Worm (Caenorhabditis elegans): ENCODE measurements around the gene ZK418.7.
A peak's percentile ranks its signal among the peaks of the same experiment; 100 is the strongest.

Gene ZK418.7

ce11 chrIII:7078737-7079136 lies 1.9 kb downstream of the ZK418.7 start, which contains the start of gene ZK418.6:
TSS of gene ZK418.6 (minus strand) at chrIII:7078837.
- TF ChIP-seq zip-8 (tag; optimal IDR thresholded peaks at IDR 0.05) (no peak), tbx-8 (GFP tag; optimal IDR thresholded peaks at IDR 0.05) (no peak), nhr-12 (tag; optimal IDR thresholded peaks at IDR 0.05) (no peak), nhr-76 (tag; optimal IDR thresholded peaks at IDR 0.05) (no peak), snpc-4 (tag; optimal IDR thresholded peaks at IDR 0.05) (no peak), nhr-237 (tag; optimal IDR thresholded peaks at IDR 0.05) (no peak), nhr-2 (tag; optimal IDR thresholded peaks at IDR 0.05) (no peak), bed-3 (GFP tag; optimal IDR thresholded peaks at IDR 0.05) (no peak), mls-2 (tag; optimal IDR thresholded peaks at IDR 0.05) (no peak)

- TF ChIP-seq mab-5 (tag; optimal IDR thresholded peaks at IDR 0.05) (no peak), ceh-83 (GFP tag; optimal IDR thresholded peaks at IDR 0.05) (no peak), ceh-39 (tag; optimal IDR thresholded peaks at IDR 0.05) (no peak), nhr-28 (tag; optimal IDR thresholded peaks at IDR 0.05) (no peak), sptf-1 (tag; optimal IDR thresholded peaks at IDR 0.05) (no peak), sem-2 (GFP tag; optimal IDR thresholded peaks at IDR 0.05) (no peak), elt-3 (tag; optimal IDR thresholded peaks at IDR 0.05) (no peak), lin-13 (tag; optimal IDR thresholded peaks at IDR 0.05) (no peak), ztf-11 (tag; optimal IDR thresholded peaks at IDR 0.05) (no peak), snpc-4 (tag; optimal IDR thresholded peaks at IDR 0.05) (no peak), elt-1 (tag; optimal IDR thresholded peaks at IDR 0.05; ENCODE audit: borderline replicate concordance, insufficient read depth) (no peak), nhr-2 (tag; optimal IDR thresholded peaks at IDR 0.05) (no peak), ceh-43 (GFP tag; optimal IDR thresholded peaks at IDR 0.05) (no peak), drap-1 (GFP tag; optimal IDR thresholded peaks at IDR 0.05) (no peak)
These were observed 4.2 kb downstream of the ZK418.7 start, which contains the start of gene ZK418.13 for ce11 chrIII:7076386-7076785. TSS of gene ZK418.13 (minus strand) at chrIII:7076486.

ce11 chrIII:7073801-7074386 lies 6.7 kb downstream of the ZK418.7 start, which contains the start of gene ZK418.5:
TSS of gene ZK418.5 (minus strand) at chrIII:7073851.
- TF ChIP-seq nhr-237 (tag; optimal IDR thresholded peaks at IDR 0.05) (no peak), sptf-1 (tag; optimal IDR thresholded peaks at IDR 0.05) (no peak), snpc-4 (tag; optimal IDR thresholded peaks at IDR 0.05) (no peak), ceh-39 (tag; optimal IDR thresholded peaks at IDR 0.05) (peak; percentile 22), ceh-43 (GFP tag; optimal IDR thresholded peaks at IDR 0.05) (no peak), M03D4.4 (tag; optimal IDR thresholded peaks at IDR 0.05) (no peak), flh-1 (GFP tag; optimal IDR thresholded peaks at IDR 0.05) (no peak), mls-2 (tag; optimal IDR thresholded peaks at IDR 0.05) (no peak), ham-2 (GFP tag; optimal IDR thresholded peaks at IDR 0.05) (no peak), zip-8 (tag; optimal IDR thresholded peaks at IDR 0.05) (no peak), lin-13 (tag; optimal IDR thresholded peaks at IDR 0.05) (no peak), nhr-12 (tag; optimal IDR thresholded peaks at IDR 0.05) (no peak), tbx-8 (GFP tag; optimal IDR thresholded peaks at IDR 0.05) (no peak), unc-62 (GFP tag; optimal IDR thresholded peaks at IDR 0.05) (no peak), pha-4 (tag; optimal IDR thresholded peaks at IDR 0.05) (no peak), nhr-2 (tag; optimal IDR thresholded peaks at IDR 0.05) (no peak), ztf-11 (tag; optimal IDR thresholded peaks at IDR 0.05) (no peak), elt-3 (tag; optimal IDR thresholded peaks at IDR 0.05) (no peak), hlh-1 (tag; optimal IDR thresholded peaks at IDR 0.05) (no peak), cnd-1 (tag; optimal IDR thresholded peaks at IDR 0.05) (no peak), mep-1 (tag; optimal IDR thresholded peaks at IDR 0.05) (peak; percentile 32), lsy-2 (tag; optimal IDR thresholded peaks at IDR 0.05) (peak; percentile 48), bed-3 (GFP tag; optimal IDR thresholded peaks at IDR 0.05) (no peak), unc-39 (tag; optimal IDR thresholded peaks at IDR 0.05) (no peak), ceh-83 (GFP tag; optimal IDR thresholded peaks at IDR 0.05) (no peak), mab-5 (tag; optimal IDR thresholded peaks at IDR 0.05) (no peak)

- TF ChIP-seq sem-2 (GFP tag; optimal IDR thresholded peaks at IDR 0.05) (no peak), zip-8 (tag; optimal IDR thresholded peaks at IDR 0.05) (no peak), nhr-237 (tag; optimal IDR thresholded peaks at IDR 0.05) (no peak), unc-62 (GFP tag; optimal IDR thresholded peaks at IDR 0.05) (no peak), mls-2 (tag; optimal IDR thresholded peaks at IDR 0.05) (no peak), ham-2 (GFP tag; optimal IDR thresholded peaks at IDR 0.05) (no peak), lin-32 (GFP tag; optimal IDR thresholded peaks at IDR 0.05) (no peak), unc-39 (tag; optimal IDR thresholded peaks at IDR 0.05) (no peak), nhr-2 (tag; optimal IDR thresholded peaks at IDR 0.05) (no peak), nhr-76 (tag; optimal IDR thresholded peaks at IDR 0.05) (no peak), unc-120 (tag; optimal IDR thresholded peaks at IDR 0.05; ENCODE audit: poor library complexity, severe bottlenecking) (no peak), bed-3 (GFP tag; optimal IDR thresholded peaks at IDR 0.05) (no peak), lin-13 (tag; optimal IDR thresholded peaks at IDR 0.05) (no peak), M03D4.4 (tag; optimal IDR thresholded peaks at IDR 0.05) (no peak), hlh-1 (tag; optimal IDR thresholded peaks at IDR 0.05) (no peak), ceh-83 (GFP tag; optimal IDR thresholded peaks at IDR 0.05) (no peak)
These were observed 8.1 kb downstream of the ZK418.7 start, which contains the start of gene lin-37 for ce11 chrIII:7072452-7072851. TSS of gene lin-37 (minus strand) at chrIII:7072552.
